Worm (Caenorhabditis elegans): ENCODE data around the gene R11D1.7.

The R11D1.7 gene

DNA sequence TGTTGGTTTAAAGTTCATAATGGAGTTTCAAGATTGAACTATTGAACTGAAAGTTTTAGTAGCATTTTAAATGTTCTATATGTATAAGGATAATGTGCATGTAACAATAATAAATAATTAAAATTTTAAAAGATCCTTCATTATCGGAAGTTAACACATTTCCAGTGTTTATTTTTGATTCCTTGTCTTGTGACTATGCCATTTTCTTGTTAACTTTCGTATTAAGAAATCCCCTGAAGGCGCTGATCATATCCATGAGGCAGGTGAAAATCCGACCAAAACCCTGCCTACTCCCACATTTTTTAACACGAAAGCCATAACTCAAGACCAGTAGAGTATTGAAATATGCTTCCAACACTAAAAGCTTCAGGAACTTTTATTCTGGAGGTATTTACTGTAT is at the start of gene R11D1.7:
TSS of gene R11D1.7 (plus strand) at position 301 of the 400 bp plus-strand sequence.
- TF ChIP-seq blmp-1 (tag; optimal IDR thresholded peaks at IDR 0.05; ENCODE audit: insufficient read depth) = no peak
- no peak for TF ChIP-seq ztf-11 (tag; optimal IDR thresholded peaks at IDR 0.05)
- TF ChIP-seq nhr-6 (tag; optimal IDR thresholded peaks at IDR 0.05) = no peak
- no peak for TF ChIP-seq ama-1 (optimal IDR thresholded peaks at IDR 0.05)
- TF ChIP-seq fos-1 (tag; optimal IDR thresholded peaks at IDR 0.05) = no peak
- no peak for TF ChIP-seq nhr-237 (tag; optimal IDR thresholded peaks at IDR 0.05)
- no peak for TF ChIP-seq elt-1 (tag; optimal IDR thresholded peaks at IDR 0.05)
- no peak for TF ChIP-seq sma-9 (GFP tag; optimal IDR thresholded peaks at IDR 0.05)
- TF ChIP-seq sma-9 (tag; optimal IDR thresholded peaks at IDR 0.05) = no peak
- TF ChIP-seq nhr-11 (tag; optimal IDR thresholded peaks at IDR 0.05) = no peak
- TF ChIP-seq nhr-129 (tag; optimal IDR thresholded peaks at IDR 0.05) = no peak
- no peak for TF ChIP-seq skn-1 (tag; optimal IDR thresholded peaks at IDR 0.05)
- no peak for TF ChIP-seq nhr-12 (tag; optimal IDR thresholded peaks at IDR 0.05)

DNA sequence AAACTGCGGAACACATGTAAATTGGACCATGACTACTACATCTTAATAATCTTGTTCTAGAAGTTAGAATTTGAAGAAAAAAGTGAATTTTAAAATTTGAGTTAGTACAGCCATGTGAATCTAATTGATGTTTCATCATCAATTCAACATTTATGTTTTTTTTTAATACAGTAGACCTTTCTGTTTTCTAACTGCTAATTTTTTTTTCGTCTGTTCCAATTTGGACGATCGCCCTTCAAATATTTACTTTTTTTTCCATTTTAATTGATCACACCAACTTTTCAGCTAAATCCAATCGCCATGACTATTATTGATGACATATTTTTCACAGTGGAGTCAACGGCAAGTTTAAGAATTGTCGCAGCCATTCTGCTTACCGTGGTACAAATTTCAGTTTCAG is 49.2 kb upstream of the R11D1.7 start, which contains the start of gene srx-116:
TSS of gene srx-116 (plus strand) at position 301 of the 400 bp plus-strand sequence.
- no peak for TF ChIP-seq elt-1 (tag; optimal IDR thresholded peaks at IDR 0.05)
- TF ChIP-seq nhr-25 (tag; optimal IDR thresholded peaks at IDR 0.05) = no peak
- TF ChIP-seq unc-55 (GFP tag; optimal IDR thresholded peaks at IDR 0.05) = no peak
- no peak for TF ChIP-seq lin-39 (tag; optimal IDR thresholded peaks at IDR 0.05)
- no peak for TF ChIP-seq R02D3.7 (tag; optimal IDR thresholded peaks at IDR 0.05)
- no peak for TF ChIP-seq F13H6.1 (tag; optimal IDR thresholded peaks at IDR 0.05)
- no peak for TF ChIP-seq egl-27 (tag; optimal IDR thresholded peaks at IDR 0.05)
- TF ChIP-seq unc-39 (tag; optimal IDR thresholded peaks at IDR 0.05) = no peak
- TF ChIP-seq zag-1 (tag; optimal IDR thresholded peaks at IDR 0.05) = no peak
- TF ChIP-seq crh-2 (tag; optimal IDR thresholded peaks at IDR 0.05) = no peak
- TF ChIP-seq peb-1 (tag; optimal IDR thresholded peaks at IDR 0.05) = no peak
- no peak for TF ChIP-seq lin-11 (tag; optimal IDR thresholded peaks at IDR 0.05)

DNA sequence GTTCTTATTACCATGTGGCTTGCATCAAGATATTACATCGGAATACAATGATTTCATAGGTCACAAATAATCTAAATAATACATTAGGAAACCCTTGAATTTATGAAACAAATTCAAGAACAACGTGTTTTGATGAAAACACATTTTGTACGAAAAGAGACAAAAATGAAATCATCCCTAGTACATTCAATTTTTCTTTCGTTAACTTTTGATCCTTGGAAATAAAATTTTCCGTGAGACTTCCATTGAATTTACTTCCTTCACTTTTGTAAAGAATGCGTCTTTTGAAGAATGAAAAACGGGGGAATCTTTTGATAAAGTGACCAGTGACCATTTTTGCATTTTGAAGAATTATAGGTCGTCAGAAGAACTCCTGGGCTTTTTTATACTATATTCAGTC is 46.1 kb upstream of the R11D1.7 start:
- TF ChIP-seq ama-1 (optimal IDR thresholded peaks at IDR 0.05) = no peak
- no peak for TF ChIP-seq ztf-11 (tag; optimal IDR thresholded peaks at IDR 0.05)
- no peak for TF ChIP-seq R02D3.7 (tag; optimal IDR thresholded peaks at IDR 0.05)
- TF ChIP-seq nhr-21 (tag; optimal IDR thresholded peaks at IDR 0.05) = no peak
- no peak for TF ChIP-seq lin-13 (GFP tag; optimal IDR thresholded peaks at IDR 0.05)
- TF ChIP-seq nhr-23 (tag; optimal IDR thresholded peaks at IDR 0.05) = no peak
- TF ChIP-seq ztf-1 (GFP tag; conservative IDR thresholded peaks at IDR 0.05) = no peak
- TF ChIP-seq mbf-1 (tag; optimal IDR thresholded peaks at IDR 0.05) = no peak

DNA sequence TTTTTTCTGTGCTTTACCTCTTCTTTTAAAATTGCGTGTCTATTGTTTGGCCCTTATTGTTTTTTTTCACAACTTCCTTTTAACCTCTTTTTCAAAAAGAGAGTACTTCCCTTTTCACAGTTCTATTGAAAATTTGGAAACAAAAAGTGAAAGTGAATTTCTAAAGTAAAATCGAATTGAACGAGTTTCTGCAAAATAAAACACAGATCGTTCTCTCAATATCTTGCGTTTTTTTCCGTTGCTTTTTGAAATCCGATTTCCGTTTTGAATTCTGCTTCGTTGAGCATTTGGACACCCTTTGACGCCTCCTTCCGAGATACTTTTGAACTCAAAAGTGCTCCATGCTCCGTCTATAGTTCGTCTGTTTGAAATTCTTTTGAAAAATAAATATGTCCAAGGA is 43.5 kb upstream of the R11D1.7 start:
- TF ChIP-seq sma-9 (GFP tag; optimal IDR thresholded peaks at IDR 0.05) = no peak
- TF ChIP-seq sma-9 (tag; optimal IDR thresholded peaks at IDR 0.05) = no peak
- no peak for TF ChIP-seq elt-1 (tag; optimal IDR thresholded peaks at IDR 0.05)
- no peak for TF ChIP-seq egl-27 (tag; optimal IDR thresholded peaks at IDR 0.05)
- no peak for TF ChIP-seq lin-39 (tag; optimal IDR thresholded peaks at IDR 0.05)
- TF ChIP-seq peb-1 (tag; optimal IDR thresholded peaks at IDR 0.05) = no peak
- TF ChIP-seq nhr-6 (tag; optimal IDR thresholded peaks at IDR 0.05) = no peak
- no peak for TF ChIP-seq lin-13 (GFP tag; optimal IDR thresholded peaks at IDR 0.05)
- TF ChIP-seq nhr-21 (tag; optimal IDR thresholded peaks at IDR 0.05) = no peak
- TF ChIP-seq nhr-12 (tag; optimal IDR thresholded peaks at IDR 0.05) = no peak

DNA sequence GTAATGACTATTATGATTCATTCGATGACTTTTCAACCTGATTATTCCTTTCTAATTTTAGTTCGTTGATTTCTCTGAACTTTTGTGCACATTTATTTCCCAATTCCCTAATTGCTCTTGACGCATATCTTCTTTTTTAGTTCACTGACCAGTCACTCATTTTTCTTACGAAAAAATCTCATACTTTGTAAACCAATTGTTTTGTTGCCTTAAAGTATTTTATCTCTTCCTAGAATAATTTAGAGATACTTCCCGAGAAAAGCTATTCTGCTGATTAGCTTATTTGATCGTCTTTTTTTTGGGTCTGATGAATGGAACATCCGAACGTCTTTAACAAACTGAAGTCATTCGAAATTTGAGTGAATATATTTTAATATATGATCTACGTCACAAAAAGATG is 40.5 kb upstream of the R11D1.7 start:
- TF ChIP-seq nhr-21 (tag; optimal IDR thresholded peaks at IDR 0.05) = no peak
- TF ChIP-seq elt-1 (tag; optimal IDR thresholded peaks at IDR 0.05) = no peak
- no peak for TF ChIP-seq crh-2 (tag; optimal IDR thresholded peaks at IDR 0.05)
- no peak for TF ChIP-seq unc-62 (GFP tag; optimal IDR thresholded peaks at IDR 0.05)
- no peak for TF ChIP-seq C34F6.9 (tag; optimal IDR thresholded peaks at IDR 0.05)
- no peak for TF ChIP-seq alr-1 (tag; optimal IDR thresholded peaks at IDR 0.05)
- TF ChIP-seq blmp-1 (tag; optimal IDR thresholded peaks at IDR 0.05; ENCODE audit: insufficient read depth) = no peak
- no peak for TF ChIP-seq nhr-25 (tag; optimal IDR thresholded peaks at IDR 0.05)
- no peak for TF ChIP-seq ztf-1 (GFP tag; conservative IDR thresholded peaks at IDR 0.05)
- TF ChIP-seq aly-2 (tag; optimal IDR thresholded peaks at IDR 0.05) = no peak
- no peak for TF ChIP-seq nhr-12 (tag; optimal IDR thresholded peaks at IDR 0.05)

DNA sequence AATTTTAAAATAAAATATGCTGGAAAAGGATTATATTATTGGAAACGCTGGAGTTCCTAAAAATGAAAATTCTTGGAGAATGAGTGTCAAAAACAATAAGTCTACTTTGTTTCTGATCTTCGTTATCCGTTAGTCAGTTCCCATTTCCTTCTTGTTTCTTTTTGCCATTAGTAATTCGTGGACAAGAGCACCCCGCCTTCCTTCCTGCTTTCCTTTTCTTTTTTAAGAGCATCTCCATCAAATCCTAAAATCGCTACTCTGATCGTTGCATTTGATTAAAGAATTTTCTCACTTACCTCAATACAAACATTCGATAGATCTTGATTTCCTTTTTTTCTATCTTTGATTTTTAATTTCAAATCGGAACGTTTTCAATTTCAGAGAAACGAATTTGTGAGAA is 40.0 kb upstream of the R11D1.7 start, which contains the start of gene frpr-15:
TSS of gene frpr-15 (plus strand) at position 301 of the 400 bp plus-strand sequence.
- TF ChIP-seq lin-13 (GFP tag; optimal IDR thresholded peaks at IDR 0.05) (no peak), unc-62 (GFP tag; optimal IDR thresholded peaks at IDR 0.05) (no peak), gmeb-1 (tag; optimal IDR thresholded peaks at IDR 0.05) (no peak), unc-55 (GFP tag; optimal IDR thresholded peaks at IDR 0.05) (no peak), nhr-6 (tag; optimal IDR thresholded peaks at IDR 0.05) (no peak), mbf-1 (tag; optimal IDR thresholded peaks at IDR 0.05) (no peak), dmd-4 (tag; optimal IDR thresholded peaks at IDR 0.05) (no peak), nhr-23 (tag; optimal IDR thresholded peaks at IDR 0.05) (no peak), ceh-82 (tag; optimal IDR thresholded peaks at IDR 0.05) (no peak), aly-2 (tag; optimal IDR thresholded peaks at IDR 0.05) (no peak), ZK546.5 (tag; optimal IDR thresholded peaks at IDR 0.05) (no peak), elt-3 (tag; optimal IDR thresholded peaks at IDR 0.05) (no peak), sem-4 (tag; optimal IDR thresholded peaks at IDR 0.05) (no peak)
